Worm (Caenorhabditis elegans): ENCODE measurements around the gene F21D9.4.

The F21D9.4 gene

DNA sequence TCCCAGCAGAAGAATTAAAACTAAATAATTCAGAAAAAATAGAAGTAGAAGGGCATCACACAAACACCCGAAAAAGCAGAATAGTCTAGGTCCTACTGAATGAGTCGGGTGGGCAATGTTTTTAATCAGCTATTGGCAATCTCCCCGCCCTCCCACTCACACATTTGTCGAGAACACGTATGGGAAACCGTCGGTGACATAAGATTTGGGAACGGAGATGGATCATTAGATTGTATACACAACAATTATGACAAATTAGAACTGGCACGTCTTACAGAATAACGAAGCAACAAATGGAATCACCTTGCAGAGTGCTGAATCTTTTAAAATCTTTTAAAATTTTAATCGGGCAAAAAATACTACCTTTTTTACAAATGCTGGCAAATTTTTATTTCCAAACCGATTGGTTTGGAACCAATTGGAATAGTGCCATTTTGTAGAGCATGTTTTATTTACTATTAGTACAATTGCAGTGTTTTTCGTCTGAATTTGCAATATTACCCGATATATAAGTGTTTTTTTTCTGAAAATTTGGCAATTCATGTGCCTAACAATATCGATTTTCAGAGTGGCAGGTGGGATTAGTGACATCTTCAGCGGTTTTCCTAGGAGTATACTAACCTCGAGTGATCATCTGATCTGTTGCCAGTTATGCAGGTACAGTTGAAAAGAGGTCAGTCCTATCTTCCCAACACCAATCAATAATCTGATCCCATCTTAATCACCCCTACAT, 34.6 kb downstream of the F21D9.4 start, which contains the start of the genes F55C9.3 and fbxb-57:
TSS of gene F55C9.3 (minus strand) at position 101 of the 733 bp plus-strand sequence.
TSS of gene fbxb-57 (plus strand) at position 683 of the 733 bp plus-strand sequence.
- TF ChIP-seq ztf-16 (tag; optimal IDR thresholded peaks at IDR 0.05) (no peak), pha-4 (tag; optimal IDR thresholded peaks at IDR 0.05) (no peak), elt-4 (tag; optimal IDR thresholded peaks at IDR 0.05) (no peak), fkh-10 (GFP tag; optimal IDR thresholded peaks at IDR 0.05) (no peak), hlh-13 (GFP tag; optimal IDR thresholded peaks at IDR 0.05) (no peak), tbx-2 (tag; optimal IDR thresholded peaks at IDR 0.05) (no peak), hlh-8 (tag; optimal IDR thresholded peaks at IDR 0.05) (no peak), sdc-2 (tag; optimal IDR thresholded peaks at IDR 0.05) (no peak), mec-3 (tag; optimal IDR thresholded peaks at IDR 0.05; ENCODE audit: borderline replicate concordance) (no peak)

DNA sequence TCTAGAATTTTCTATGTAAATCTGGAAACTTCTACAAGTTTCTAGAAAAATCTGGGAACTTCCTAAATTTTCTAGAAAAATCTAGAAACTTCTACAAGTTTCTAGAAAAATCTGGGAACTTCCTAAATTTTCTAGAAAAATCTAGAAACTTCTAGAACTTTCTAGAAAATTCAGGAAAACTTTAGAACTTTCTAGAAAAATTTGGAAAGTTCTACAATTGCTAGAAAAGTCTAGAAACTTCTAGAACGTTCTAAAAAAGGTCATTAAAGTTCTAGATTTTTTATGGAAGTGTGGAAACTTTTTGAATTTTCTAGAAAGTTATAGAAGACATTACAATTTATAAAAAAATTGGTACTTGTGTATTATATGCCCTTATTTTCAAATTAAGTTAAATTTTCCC, 39.4 kb downstream of the F21D9.4 start, which contains the start of gene F55C9.5:
TSS of gene F55C9.5 (minus strand) at position 101 of the 400 bp plus-strand sequence.
- TF ChIP-seq hlh-13 (GFP tag; optimal IDR thresholded peaks at IDR 0.05): no peak
- no peak for TF ChIP-seq ceh-14 (tag; optimal IDR thresholded peaks at IDR 0.05)
- TF ChIP-seq nhr-232 (tag; optimal IDR thresholded peaks at IDR 0.05): no peak
- TF ChIP-seq ceh-22 (tag; optimal IDR thresholded peaks at IDR 0.05): no peak
- no peak for TF ChIP-seq K02D7.2 (tag; optimal IDR thresholded peaks at IDR 0.05)
- no peak for TF ChIP-seq ceh-6 (GFP tag; optimal IDR thresholded peaks at IDR 0.05)
- no peak for TF ChIP-seq ceh-34 (tag; optimal IDR thresholded peaks at IDR 0.05)
- TF ChIP-seq pqm-1 (tag; optimal IDR thresholded peaks at IDR 0.05): no peak
- no peak for TF ChIP-seq pha-2 (tag; optimal IDR thresholded peaks at IDR 0.05)
- TF ChIP-seq ceh-18 (tag; optimal IDR thresholded peaks at IDR 0.05): no peak
- TF ChIP-seq nfya-1 (tag; optimal IDR thresholded peaks at IDR 0.05): no peak
- TF ChIP-seq fkh-10 (GFP tag; optimal IDR thresholded peaks at IDR 0.05): no peak
- TF ChIP-seq pax-1 (tag; optimal IDR thresholded peaks at IDR 0.05): no peak
- TF ChIP-seq C38D4.7 (GFP tag; optimal IDR thresholded peaks at IDR 0.05): no peak
- TF ChIP-seq sox-2 (GFP tag; IDR thresholded peaks at IDR 0.05): no peak
- TF ChIP-seq unc-55 (GFP tag; optimal IDR thresholded peaks at IDR 0.05): no peak
- TF ChIP-seq unc-86 (tag; optimal IDR thresholded peaks at IDR 0.05): no peak
- TF ChIP-seq hlh-15 (tag; optimal IDR thresholded peaks at IDR 0.05): no peak
- TF ChIP-seq sdc-2 (tag; optimal IDR thresholded peaks at IDR 0.05): no peak
- no peak for TF ChIP-seq che-1 (tag; optimal IDR thresholded peaks at IDR 0.05)

DNA sequence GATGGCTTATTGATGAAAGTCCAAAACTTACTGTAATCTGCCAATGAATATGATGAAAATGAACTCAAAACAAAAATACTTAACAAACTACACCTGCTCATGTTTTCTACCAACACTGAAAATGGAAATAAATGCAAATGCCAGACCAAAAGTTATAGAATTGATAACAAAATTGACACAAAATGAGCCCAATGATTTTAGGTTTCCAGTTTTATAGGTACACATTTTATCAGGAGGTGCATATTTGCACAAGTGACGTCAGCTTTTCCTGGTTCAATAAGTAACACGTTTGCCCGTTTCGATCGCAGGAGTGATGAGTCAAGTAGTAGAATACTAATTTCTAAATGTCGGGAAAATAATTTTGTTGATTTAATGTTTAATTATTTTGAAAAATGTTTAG, 43.1 kb downstream of the F21D9.4 start, which contains the start of gene F55C9.6:
TSS of gene F55C9.6 (minus strand) at position 101 of the 400 bp plus-strand sequence.
- no peak for TF ChIP-seq rnt-1 (tag; optimal IDR thresholded peaks at IDR 0.05)
- no peak for TF ChIP-seq sdc-2 (tag; optimal IDR thresholded peaks at IDR 0.05)
- TF ChIP-seq tbx-7 (tag; optimal IDR thresholded peaks at IDR 0.05): no peak
- TF ChIP-seq pha-4 (tag; optimal IDR thresholded peaks at IDR 0.05): no peak
- no peak for TF ChIP-seq lim-6 (tag; optimal IDR thresholded peaks at IDR 0.05)
- no peak for TF ChIP-seq sox-4 (tag; optimal IDR thresholded peaks at IDR 0.05)
- no peak for TF ChIP-seq nfya-1 (tag; optimal IDR thresholded peaks at IDR 0.05)

DNA sequence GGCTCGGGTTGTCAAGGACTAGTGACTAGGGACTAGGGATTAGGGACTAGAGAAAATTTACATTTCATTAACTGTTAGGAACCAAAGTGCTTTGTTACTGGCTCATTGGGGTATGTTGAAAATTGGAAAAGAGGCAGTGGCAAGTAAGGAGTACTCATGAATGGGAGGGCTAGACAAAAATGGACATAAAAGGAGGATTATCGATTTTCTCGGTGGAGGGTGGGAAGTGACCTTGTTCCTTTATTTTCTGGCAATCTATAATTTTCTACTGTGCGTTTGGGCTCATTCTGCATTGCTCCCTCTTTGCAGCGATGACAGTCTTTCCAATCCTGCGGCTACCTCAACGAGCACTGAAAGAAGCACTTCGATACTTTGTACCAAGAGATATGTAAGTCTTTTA, 43.9 kb downstream of the F21D9.4 start, which contains the start of gene fbxb-60:
TSS of gene fbxb-60 (plus strand) at position 301 of the 400 bp plus-strand sequence.
- TF ChIP-seq unc-3 (GFP tag; conservative IDR thresholded peaks at IDR 0.05) (no peak), unc-3 (tag; optimal IDR thresholded peaks at IDR 0.05) (no peak), nhr-232 (tag; optimal IDR thresholded peaks at IDR 0.05) (no peak), ceh-34 (tag; optimal IDR thresholded peaks at IDR 0.05) (no peak), ceh-30 (tag; optimal IDR thresholded peaks at IDR 0.05) (no peak), hlh-13 (GFP tag; optimal IDR thresholded peaks at IDR 0.05) (no peak), pros-1 (tag; optimal IDR thresholded peaks at IDR 0.05) (no peak), lim-6 (tag; optimal IDR thresholded peaks at IDR 0.05) (no peak), ceh-6 (GFP tag; optimal IDR thresholded peaks at IDR 0.05) (no peak), K02D7.2 (tag; optimal IDR thresholded peaks at IDR 0.05) (no peak), eyg-1 (tag; optimal IDR thresholded peaks at IDR 0.05) (no peak), pag-3 (tag; optimal IDR thresholded peaks at IDR 0.05; ENCODE audit: borderline replicate concordance) (no peak), ceh-14 (tag; optimal IDR thresholded peaks at IDR 0.05) (no peak), elt-2 (tag; optimal IDR thresholded peaks at IDR 0.05) (no peak)
